Fruit fly (Drosophila melanogaster): ENCODE results near the gene Daao2.

- TF ChIP-seq CG9215 (GFP tag; IDR thresholded peaks at IDR 0.05) (no peak), Adf1 (GFP tag; IDR thresholded peaks at IDR 0.05) (no peak), Med (GFP tag) (peak; percentile 66), CG1529 (GFP tag; optimal IDR thresholded peaks at IDR 0.05) (peak; percentile 24), Side (GFP tag; optimal IDR thresholded peaks at IDR 0.05) (peak; percentile 8), Hr39 (optimal IDR thresholded peaks at IDR 0.05) (no peak), unpg (GFP tag; optimal IDR thresholded peaks at IDR 0.05) (no peak), lmd (GFP tag; IDR thresholded peaks at IDR 0.05) (no peak), NfI (GFP tag; optimal IDR thresholded peaks at IDR 0.05) (no peak), Xbp1 (GFP tag; optimal IDR thresholded peaks at IDR 0.05) (no peak), pita (GFP tag; optimal IDR thresholded peaks at IDR 0.05) (no peak)
Measured at dm6 chr2L:6818357-6818756, 15.5 kb downstream of the Daao2 start.

Measured in whole organism, embryonic.